Fruit fly (Drosophila melanogaster): Measurements from ENCODE around the gene Dus4.
A peak's percentile ranks its signal among the peaks of the same experiment; 100 is the strongest.

The Dus4 gene

dm6 chr2L:19063090-19063692 lies at the start of gene Dus4 (continued):
- TF ChIP-seq CG10209 (GFP tag; optimal IDR thresholded peaks at IDR 0.05), result no peak
- peak; percentile 80 for TF ChIP-seq Scr (GFP tag; IDR thresholded peaks at IDR 0.05; ENCODE audit: partially characterized antibody)
- peak; percentile 97 for TF ChIP-seq zen2 (GFP tag; IDR thresholded peaks at IDR 0.05; ENCODE audit: partially characterized antibody)
- peak; percentile 95 for TF ChIP-seq ato (GFP tag; IDR thresholded peaks at IDR 0.05; ENCODE audit: partially characterized antibody)
- TF ChIP-seq E2f2 (GFP tag; IDR thresholded peaks at IDR 0.05), result peak; percentile 57
- no peak for TF ChIP-seq gro (GFP tag; optimal IDR thresholded peaks at IDR 0.05)
- no peak for TF ChIP-seq Asciz (GFP tag; optimal IDR thresholded peaks at IDR 0.05)
- no peak for TF ChIP-seq ara (GFP tag; IDR thresholded peaks at IDR 0.05)
- no peak for TF ChIP-seq CG2712 (tag; optimal IDR thresholded peaks at IDR 0.05)
- peak; percentile 79 for TF ChIP-seq Myb (GFP tag; optimal IDR thresholded peaks at IDR 0.05)
- TF ChIP-seq YL-1 (GFP tag; optimal IDR thresholded peaks at IDR 0.05), result no peak
- peak; percentile 97 for TF ChIP-seq chinmo (GFP tag; IDR thresholded peaks at IDR 0.05; ENCODE audit: partially characterized antibody)
- TF ChIP-seq pfk (GFP tag; optimal IDR thresholded peaks at IDR 0.05), result no peak
- peak; percentile 54 for TF ChIP-seq stwl (tag; optimal IDR thresholded peaks at IDR 0.05)
- no peak for TF ChIP-seq cato (GFP tag; optimal IDR thresholded peaks at IDR 0.05; ENCODE audit: borderline replicate concordance)
- no peak for TF ChIP-seq Hsf (GFP tag; optimal IDR thresholded peaks at IDR 0.05)
- no peak for TF ChIP-seq ind (GFP tag; optimal IDR thresholded peaks at IDR 0.05)
- TF ChIP-seq D19B (GFP tag; optimal IDR thresholded peaks at IDR 0.05), result no peak
- TF ChIP-seq vnd (GFP tag; IDR thresholded peaks at IDR 0.05; ENCODE audit: partially characterized antibody), result peak; percentile 85
- TF ChIP-seq CG2116 (GFP tag; optimal IDR thresholded peaks at IDR 0.05), result peak; percentile 59
- peak; percentile 78 for TF ChIP-seq Dref (GFP tag; IDR thresholded peaks at IDR 0.05)
- TF ChIP-seq hb (GFP tag; IDR thresholded peaks at IDR 0.05; ENCODE audit: partially characterized antibody), result peak; percentile 93
- peak; percentile 83 for TF ChIP-seq Dll (GFP tag; IDR thresholded peaks at IDR 0.05; ENCODE audit: partially characterized antibody)
- TF ChIP-seq ewg (GFP tag; optimal IDR thresholded peaks at IDR 0.05), result no peak
- TF ChIP-seq hbn (GFP tag; IDR thresholded peaks at IDR 0.05; ENCODE audit: partially characterized antibody), result peak; percentile 76
- TF ChIP-seq unc-4 (GFP tag; IDR thresholded peaks at IDR 0.05; ENCODE audit: partially characterized antibody), result peak; percentile 70
- no peak for TF ChIP-seq CG2678 (tag; optimal IDR thresholded peaks at IDR 0.05)
- TF ChIP-seq knrl (GFP tag; IDR thresholded peaks at IDR 0.05; ENCODE audit: partially characterized antibody), result peak; percentile 56; the same call in 2 of the 3 replicates
- TF ChIP-seq CG13287 (GFP tag; IDR thresholded peaks at IDR 0.05; ENCODE audit: partially characterized antibody), result peak; percentile 88
- TF ChIP-seq CG33213 (GFP tag; optimal IDR thresholded peaks at IDR 0.05), result no peak
- TF ChIP-seq CG8478 (optimal IDR thresholded peaks at IDR 0.05), result no peak
- TF ChIP-seq CTCF (GFP tag; optimal IDR thresholded peaks at IDR 0.05), result no peak
- no peak for TF ChIP-seq dmrt99B (tag; optimal IDR thresholded peaks at IDR 0.05)
- TF ChIP-seq Ravus (GFP tag; IDR thresholded peaks at IDR 0.05), result no peak
- TF ChIP-seq tna (GFP tag; IDR thresholded peaks at IDR 0.05; ENCODE audit: partially characterized antibody), result peak; percentile 97
- no peak for TF ChIP-seq CG32767 (GFP tag; IDR thresholded peaks at IDR 0.05)
- TF ChIP-seq CG11723 (GFP tag; optimal IDR thresholded peaks at IDR 0.05), result no peak
- TF ChIP-seq pzg (GFP tag; optimal IDR thresholded peaks at IDR 0.05), result peak; percentile 28
- TF ChIP-seq HLH4C (GFP tag; IDR thresholded peaks at IDR 0.05; ENCODE audit: partially characterized antibody), result peak; percentile 97
- peak; percentile 37 for TF ChIP-seq Sry-δ (GFP tag; optimal IDR thresholded peaks at IDR 0.05)
- peak; percentile 79 for TF ChIP-seq Doc3 (GFP tag; IDR thresholded peaks at IDR 0.05; ENCODE audit: partially characterized antibody)
- TF ChIP-seq CG4617 (GFP tag; optimal IDR thresholded peaks at IDR 0.05; ENCODE audit: borderline replicate concordance), result no peak
- peak; percentile 94 for TF ChIP-seq CG7963 (GFP tag; IDR thresholded peaks at IDR 0.05; ENCODE audit: partially characterized antibody)
- TF ChIP-seq Med (GFP tag), result peak; percentile 9
- TF ChIP-seq gcm2 (GFP tag; optimal IDR thresholded peaks at IDR 0.05), result no peak
- TF ChIP-seq CG16813 (GFP tag; IDR thresholded peaks at IDR 0.05; ENCODE audit: partially characterized antibody), result peak; percentile 73
- peak; percentile 64 for TF ChIP-seq BEAF-32 (GFP tag; optimal IDR thresholded peaks at IDR 0.05)
- no peak for TF ChIP-seq Side (GFP tag; optimal IDR thresholded peaks at IDR 0.05)
- TF ChIP-seq MBD-R2 (GFP tag; IDR thresholded peaks at IDR 0.05), result peak; percentile 40; the same call in 1 of the 2 replicates

All from whole organism, embryonic.